Worm (Caenorhabditis elegans) whole organism, L3 larva: ENCODE measurements around the gene H25P19.1.
A peak's percentile ranks its signal among the peaks of the same experiment; 100 is the strongest.

ENCODE experiments used
- R02D3.7 ChIP-seq: fragments of 150-350 bp; optimal IDR thresholded peaks from 2 replicates; lab custom pipeline; 2014; ENCODE audit warnings: missing biosample characterization, missing genetic modification characterization
- ZK546.5 ChIP-seq: sonication (generic microtip); optimal IDR thresholded peaks from 2 replicates; lab custom pipeline; 2017; ENCODE audit warnings: missing biosample characterization, missing genetic modification characterization
- aly-2 ChIP-seq: fragments of 150-350 bp; optimal IDR thresholded peaks from 2 replicates; lab custom pipeline; 2014; ENCODE audit warnings: missing biosample characterization, missing genetic modification characterization
- ama-1 ChIP-seq: fragments of 150-350 bp; optimal IDR thresholded peaks from 2 replicates; lab custom pipeline; 2018
- ceh-16 ChIP-seq: sonication (generic microtip); optimal IDR thresholded peaks from 2 replicates; lab custom pipeline; 2017; ENCODE audit warnings: missing biosample characterization, missing genetic modification characterization
- ceh-28 ChIP-seq: fragments of 150-350 bp; optimal IDR thresholded peaks from 2 replicates; lab custom pipeline; 2014; ENCODE audit warnings: missing biosample characterization, missing genetic modification reagents, missing genetic modification characterization
- ceh-82 ChIP-seq: fragments of 150-350 bp; optimal IDR thresholded peaks from 2 replicates; lab custom pipeline; 2014; ENCODE audit warnings: missing biosample characterization, missing genetic modification characterization
- ceh-9 ChIP-seq: sonication (generic microtip); optimal IDR thresholded peaks from 2 replicates; lab custom pipeline; 2018; ENCODE audit warnings: missing biosample characterization, missing genetic modification characterization
- daf-12 ChIP-seq: fragments of 150-350 bp; optimal IDR thresholded peaks from 2 replicates; lab custom pipeline; 2014; ENCODE audit warnings: missing biosample characterization, missing genetic modification reagents, missing genetic modification characterization
- egl-27 ChIP-seq: sonication (generic microtip); optimal IDR thresholded peaks from 4 replicates; lab custom pipeline; 2017; ENCODE audit warnings: missing biosample characterization, missing genetic modification reagents, missing genetic modification characterization
- egl-5 ChIP-seq: fragments of 150-350 bp; optimal IDR thresholded peaks from 2 replicates; lab custom pipeline; 2017; ENCODE audit warnings: missing biosample characterization, missing genetic modification reagents, missing genetic modification characterization, inconsistent platforms
- elt-1 ChIP-seq: fragments of 150-350 bp; optimal IDR thresholded peaks from 2 replicates; lab custom pipeline; 2014; ENCODE audit warnings: missing biosample characterization, missing genetic modification characterization
- elt-2 ChIP-seq: sonication (generic microtip); optimal IDR thresholded peaks from 2 replicates; lab custom pipeline; 2016; ENCODE audit warnings: missing genetic modification reagents, mild to moderate bottlenecking, missing genetic modification characterization, missing compliant biosample characterization
- elt-3 ChIP-seq, 3 experiments: fragments of 150-350 bp in 1 of 3; sonication (generic microtip) in 2 of 3; optimal IDR thresholded peaks; 2 replicates in 2 of 3; 4 replicates in 1 of 3; lab custom pipeline; 2014 to 2017; ENCODE audit warnings: missing biosample characterization in 3 of 3, missing genetic modification characterization in 3 of 3
- fkh-10 ChIP-seq: sonication (generic microtip); optimal IDR thresholded peaks from 2 replicates; lab custom pipeline; 2017; ENCODE audit warnings: missing biosample characterization, missing genetic modification reagents, missing genetic modification characterization
- fos-1 ChIP-seq: fragments of 150-350 bp; optimal IDR thresholded peaks from 2 replicates; lab custom pipeline; 2014; ENCODE audit warnings: missing biosample characterization, missing genetic modification characterization
- hmg-11 ChIP-seq: sonication (generic microtip); optimal IDR thresholded peaks from 2 replicates; lab custom pipeline; 2016; ENCODE audit warnings: missing genetic modification characterization, missing compliant biosample characterization
- jun-1 ChIP-seq: fragments of 150-350 bp; optimal IDR thresholded peaks from 2 replicates; lab custom pipeline; 2014; ENCODE audit warnings: missing biosample characterization, missing genetic modification reagents, missing genetic modification characterization
- lin-15B ChIP-seq: fragments of 150-350 bp; optimal IDR thresholded peaks from 2 replicates; lab custom pipeline; 2014; ENCODE audit warnings: missing biosample characterization, missing genetic modification characterization
- lin-39 ChIP-seq: fragments of 150-350 bp; optimal IDR thresholded peaks from 2 replicates; lab custom pipeline; 2018; ENCODE audit warnings: missing biosample characterization, missing genetic modification reagents, missing genetic modification characterization
- lsy-12 ChIP-seq: sonication (generic microtip); optimal IDR thresholded peaks from 2 replicates; lab custom pipeline; 2016; ENCODE audit warnings: mild to moderate bottlenecking, missing genetic modification characterization, missing compliant biosample characterization
- mdl-1 ChIP-seq: fragments of 150-350 bp; optimal IDR thresholded peaks from 2 replicates; lab custom pipeline; 2014; ENCODE audit warnings: missing biosample characterization, missing genetic modification characterization
- mml-1 ChIP-seq: fragments of 150-350 bp; sonication (generic microtip); optimal IDR thresholded peaks from 3 replicates; lab custom pipeline; 2014; ENCODE audit warnings: missing biosample characterization, missing genetic modification characterization
- nfya-1 ChIP-seq: sonication (generic microtip); optimal IDR thresholded peaks from 2 replicates; lab custom pipeline; 2017; ENCODE audit warnings: missing genetic modification characterization, mild to moderate bottlenecking, missing compliant biosample characterization, antibody characterized with exemption, moderate library complexity; ENCODE audit not compliant: insufficient read depth
- nhr-11 ChIP-seq: fragments of 150-350 bp; optimal IDR thresholded peaks from 2 replicates; lab custom pipeline; 2014; ENCODE audit warnings: missing biosample characterization, missing genetic modification characterization
- nhr-12 ChIP-seq: fragments of 150-350 bp; optimal IDR thresholded peaks from 2 replicates; lab custom pipeline; 2014; ENCODE audit warnings: missing biosample characterization, missing genetic modification characterization
- nhr-23 ChIP-seq: fragments of 150-350 bp; optimal IDR thresholded peaks from 2 replicates; lab custom pipeline; 2014; ENCODE audit warnings: missing biosample characterization, missing genetic modification reagents, missing genetic modification characterization
- nhr-237 ChIP-seq: fragments of 150-350 bp; optimal IDR thresholded peaks from 2 replicates; lab custom pipeline; 2014; ENCODE audit warnings: missing biosample characterization, missing genetic modification characterization
- nhr-25 ChIP-seq: sonication (generic microtip); optimal IDR thresholded peaks from 2 replicates; lab custom pipeline; 2017; ENCODE audit warnings: missing biosample characterization, missing genetic modification characterization
- nhr-28 ChIP-seq: fragments of 150-350 bp; optimal IDR thresholded peaks from 2 replicates; lab custom pipeline; 2014; ENCODE audit warnings: missing biosample characterization, missing genetic modification characterization
- nhr-43 ChIP-seq: sonication (generic microtip); optimal IDR thresholded peaks from 2 replicates; lab custom pipeline; 2016; ENCODE audit warnings: mild to moderate bottlenecking, missing genetic modification characterization, missing compliant biosample characterization; ENCODE audit not compliant: poor library complexity, severe bottlenecking
- nhr-67 ChIP-seq: fragments of 150-350 bp; optimal IDR thresholded peaks from 2 replicates; lab custom pipeline; 2014; ENCODE audit warnings: missing biosample characterization, missing genetic modification characterization
- nhr-76 ChIP-seq: fragments of 150-350 bp; sonication (generic microtip); optimal IDR thresholded peaks from 5 replicates; lab custom pipeline; 2014; ENCODE audit warnings: missing biosample characterization, missing genetic modification characterization
- nhr-77 ChIP-seq: fragments of 150-350 bp; optimal IDR thresholded peaks from 2 replicates; lab custom pipeline; 2014; ENCODE audit warnings: missing biosample characterization, missing genetic modification characterization
- pha-4 ChIP-seq: fragments of 150-350 bp; optimal IDR thresholded peaks from 2 replicates; lab custom pipeline; 2014; ENCODE audit warnings: missing biosample characterization, missing genetic modification reagents, missing genetic modification characterization
- pqm-1 ChIP-seq: fragments of 150-350 bp; optimal IDR thresholded peaks from 2 replicates; lab custom pipeline; 2017; ENCODE audit warnings: missing biosample characterization, missing genetic modification characterization, inconsistent platforms
- sea-2 ChIP-seq: fragments of 150-350 bp; sonication (generic microtip); optimal IDR thresholded peaks from 4 replicates; lab custom pipeline; 2014; ENCODE audit warnings: missing biosample characterization, missing genetic modification reagents, missing genetic modification characterization
- skn-1 ChIP-seq: fragments of 150-350 bp; optimal IDR thresholded peaks from 2 replicates; lab custom pipeline; 2014; ENCODE audit warnings: missing biosample characterization, missing genetic modification characterization
- snpc-4 ChIP-seq: fragments of 150-350 bp; optimal IDR thresholded peaks from 2 replicates; lab custom pipeline; 2014; ENCODE audit warnings: missing biosample characterization, missing genetic modification characterization
- tbx-2 ChIP-seq: sonication (generic microtip); optimal IDR thresholded peaks from 2 replicates; lab custom pipeline; 2016; ENCODE audit warnings: mild to moderate bottlenecking, missing genetic modification characterization, missing compliant biosample characterization
- unc-39 ChIP-seq: sonication (generic microtip); optimal IDR thresholded peaks from 4 replicates; lab custom pipeline; 2017; ENCODE audit warnings: missing biosample characterization, missing genetic modification characterization
- unc-62 ChIP-seq: fragments of 150-350 bp; sonication (generic microtip); optimal IDR thresholded peaks from 4 replicates; lab custom pipeline; 2014; ENCODE audit warnings: missing biosample characterization, missing genetic modification reagents, missing genetic modification characterization
- zag-1 ChIP-seq: fragments of 150-350 bp; optimal IDR thresholded peaks from 2 replicates; lab custom pipeline; 2014; ENCODE audit warnings: missing biosample characterization, missing genetic modification characterization
- ztf-11 ChIP-seq: fragments of 150-350 bp; optimal IDR thresholded peaks from 2 replicates; lab custom pipeline; 2014; ENCODE audit warnings: missing biosample characterization, missing genetic modification characterization
- ztf-4 ChIP-seq: fragments of 150-350 bp; optimal IDR thresholded peaks from 2 replicates; lab custom pipeline; 2014; ENCODE audit warnings: missing biosample characterization, missing genetic modification characterization

The H25P19.1 gene

ce11 chrV:728822-729493, 41.5 kb downstream of the H25P19.1 start (continued):
- peak; percentile 31 for TF ChIP-seq egl-5
- no peak for TF ChIP-seq nhr-28
- TF ChIP-seq hmg-11 (tag; lab: Kevin White, UChicago): no peak
- TF ChIP-seq lsy-12 (tag; lab: Kevin White, UChicago): peak; percentile 7
- no peak for TF ChIP-seq tbx-2 (tag; lab: Kevin White, UChicago)
- peak; percentile 57 for TF ChIP-seq nhr-43 (tag; lab: Kevin White, UChicago)
- TF ChIP-seq, all 47 proteins: peak for 12

- TF ChIP-seq pha-4 (tag; lab: Kevin White, UChicago): peak; percentile 86
- no peak for TF ChIP-seq nhr-12 (tag; lab: Kevin White, UChicago)
- TF ChIP-seq nhr-25 (tag; lab: Kevin White, UChicago): peak; percentile 16
- TF ChIP-seq ztf-11 (tag; lab: Kevin White, UChicago): no peak
- TF ChIP-seq ZK546.5: no peak
- peak; percentile 87 for TF ChIP-seq pqm-1 (tag; lab: Kevin White, UChicago)
- no peak for TF ChIP-seq fos-1
- TF ChIP-seq nhr-43 (tag; lab: Kevin White, UChicago): peak; percentile 85
- TF ChIP-seq jun-1: peak; percentile 67
- no peak for TF ChIP-seq mdl-1 (tag; lab: Kevin White, UChicago)
- TF ChIP-seq lsy-12 (tag; lab: Kevin White, UChicago): peak; percentile 44
- TF ChIP-seq ama-1: peak; percentile 87
- peak; percentile 92 for TF ChIP-seq elt-2 (tag; lab: Kevin White, UChicago)
- TF ChIP-seq nfya-1 (tag; lab: Kevin White, UChicago): peak; percentile 49
- no peak for TF ChIP-seq skn-1 (tag; lab: Kevin White, UChicago)
- TF ChIP-seq zag-1: no peak
- TF ChIP-seq, all 47 proteins: peak for 9
Observed at ce11 chrV:730216-730615, 42.7 kb downstream of the H25P19.1 start.

DNA sequence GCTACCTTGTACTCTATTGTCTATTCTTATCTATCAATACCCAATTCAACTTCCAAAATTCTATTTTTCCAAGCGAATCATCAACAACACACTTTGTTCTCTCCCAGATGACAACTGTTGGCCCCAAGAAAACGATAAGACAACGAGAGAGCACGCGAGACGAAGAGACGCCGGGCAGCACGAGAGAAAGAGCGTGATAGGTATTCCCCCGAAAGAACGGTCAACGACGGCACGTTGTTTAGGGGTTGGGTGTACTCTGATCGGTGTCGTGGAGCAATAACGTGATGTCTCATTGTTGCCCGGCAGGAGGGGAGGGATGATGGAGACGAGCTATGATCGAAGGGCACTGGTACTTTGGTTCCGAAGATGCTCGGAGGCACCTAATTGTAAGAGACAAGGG, 43.8 kb downstream of the H25P19.1 start:
- TF ChIP-seq egl-5 (no peak), skn-1 (tag; lab: Kevin White, UChicago) (peak; percentile 55), mdl-1 (tag; lab: Kevin White, UChicago) (peak; percentile 96), lin-15B (tag; lab: Kevin White, UChicago) (peak; percentile 46), pha-4 (tag; lab: Kevin White, UChicago) (peak; percentile 92), nhr-28 (peak; percentile 53), nhr-43 (tag; lab: Kevin White, UChicago) (peak; percentile 94), daf-12 (tag; lab: Kevin White, UChicago) (no peak), ztf-4 (no peak), nhr-77 (tag; lab: Kevin White, UChicago) (no peak), egl-27 (tag; lab: Kevin White, UChicago) (peak; percentile 44), pqm-1 (tag; lab: Kevin White, UChicago) (peak; percentile 98), ceh-9 (tag; lab: Kevin White, UChicago) (no peak), lsy-12 (tag; lab: Kevin White, UChicago) (peak; percentile 77), snpc-4 (tag; lab: Kevin White, UChicago) (no peak), ztf-11 (tag; lab: Kevin White, UChicago) (no peak), nhr-12 (tag; lab: Kevin White, UChicago) (no peak), ceh-82 (tag; lab: Kevin White, UChicago) (no peak), nhr-76 (tag; lab: Kevin White, UChicago) (no peak), hmg-11 (tag; lab: Kevin White, UChicago) (no peak), mml-1 (tag; lab: Kevin White, UChicago) (no peak), nfya-1 (tag; lab: Kevin White, UChicago) (peak; percentile 74), nhr-11 (tag; lab: Kevin White, UChicago) (peak; percentile 85), R02D3.7 (tag; lab: Kevin White, UChicago) (peak; percentile 32), aly-2 (tag; lab: Kevin White, UChicago) (no peak), zag-1 (no peak), tbx-2 (tag; lab: Kevin White, UChicago) (peak; percentile 65), ZK546.5 (no peak), fkh-10 (GFP tag; lab: Kevin White, UChicago) (no peak), elt-1 (tag; lab: Kevin White, UChicago) (no peak), sea-2 (GFP tag; lab: Kevin White, UChicago) (no peak), unc-39 (no peak), unc-62 (peak; percentile 74), nhr-237 (tag; lab: Kevin White, UChicago) (no peak), ceh-16 (tag; lab: Kevin White, UChicago) (no peak), nhr-23 (tag; lab: Kevin White, UChicago) (peak; percentile 80), ama-1 (peak; percentile 81), elt-2 (tag; lab: Kevin White, UChicago) (peak; percentile 99), ceh-28 (peak; percentile 62), nhr-25 (tag; lab: Kevin White, UChicago) (peak; percentile 74), jun-1 (peak; percentile 97), elt-3 (tag; optimal IDR thresholded peaks at IDR 0.05; lab: Kevin White, UChicago) (peak; percentile 32 to 47 (median 37)), nhr-67 (tag; lab: Kevin White, UChicago) (no peak), fos-1 (no peak), lin-39 (peak; percentile 90)
